Worm (Caenorhabditis elegans): ENCODE results near the gene scl-19.

ce11 chrV:18734381-18734780 is 2.6 kb downstream of the scl-19 start, which contains the start of gene scl-20:
- TF ChIP-seq ref-1 (GFP tag; conservative IDR thresholded peaks at IDR 0.05), result no peak
- no peak for TF ChIP-seq med-1 (GFP tag; optimal IDR thresholded peaks at IDR 0.05; ENCODE audit: insufficient read depth)
- TF ChIP-seq T22C8.4 (GFP tag; IDR thresholded peaks at IDR 0.05), result no peak
